Worm (Caenorhabditis elegans) whole organism, L4 larva: ENCODE data around the gene ptp-1.

Experiments used
- dmd-9 ChIP-seq: fragments of 200-800 bp; sonication (Bioruptor generic); IDR thresholded peaks from 2 replicates; pipeline ENCODE4 v1.3.6; 2022; ENCODE audit warnings: missing genetic modification reagents, missing genetic modification characterization, missing compliant biosample characterization
- pqm-1 ChIP-seq: sonication (generic microtip); optimal IDR thresholded peaks from 2 replicates; lab custom pipeline; 2017; ENCODE audit warnings: missing biosample characterization, missing genetic modification characterization
- sdz-12 ChIP-seq: fragments of 200-800 bp; sonication (Bioruptor generic); optimal IDR thresholded peaks from 2 replicates; lab custom pipeline; 2018; ENCODE audit warnings: mild to moderate bottlenecking, missing genetic modification characterization, missing compliant biosample characterization
- vab-7 ChIP-seq: fragments of 200-800 bp; sonication (Bioruptor generic); IDR thresholded peaks from 2 replicates; pipeline ENCODE4 v1.3.6; 2022; ENCODE audit warnings: missing genetic modification reagents, missing genetic modification characterization, missing compliant biosample characterization

DNA sequence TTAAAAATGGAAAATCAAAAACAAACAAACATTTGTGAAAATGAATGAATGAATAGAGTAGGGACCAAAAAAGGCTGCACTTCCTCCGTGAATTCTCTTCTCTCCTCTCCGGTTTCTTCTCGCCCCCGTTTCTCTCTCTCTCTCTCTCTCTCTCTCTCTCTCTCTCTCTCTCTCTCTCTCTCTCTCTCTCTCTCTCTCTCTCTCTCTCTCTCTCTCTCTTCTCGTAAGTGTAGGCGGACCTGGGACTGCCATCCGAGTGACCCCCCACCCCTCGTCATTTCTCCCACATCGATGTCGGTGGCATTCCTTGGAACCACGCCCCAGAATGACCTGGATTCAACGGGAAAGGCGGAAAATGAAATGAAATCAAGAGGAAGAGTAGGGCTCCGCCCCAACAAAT is 23.7 kb upstream of the ptp-1 start:
- TF ChIP-seq dmd-9 (GFP tag; lab: Robert Waterston, UW) (no peak), sdz-12 (GFP tag; lab: Kevin White, UChicago) (no peak), vab-7 (GFP tag; lab: Robert Waterston, UW) (no peak), pqm-1 (no peak)
